Fruit fly (Drosophila melanogaster) Kc167 (cell line): Measurements from ENCODE around the gene CG6051.

Experiments used
- Myc ChIP-seq: fragments of >200 bp; optimal IDR thresholded peaks from 2 replicates; lab custom pipeline; 2017; ENCODE audit warnings: missing external identifiers
- h ChIP-seq: fragments of >200 bp; optimal IDR thresholded peaks from 3 replicates; lab custom pipeline; 2018; ENCODE audit warnings: missing external identifiers
- psq ChIP-seq: fragments of >200 bp; optimal IDR thresholded peaks from 2 replicates; lab custom pipeline; 2017; ENCODE audit warnings: missing external identifiers

dm6 chr3R:27139963-27140362 lies 10.9 kb downstream of the CG6051 start:
- TF ChIP-seq psq = no peak
- TF ChIP-seq Myc = no peak
- TF ChIP-seq h (lab: Kevin White, UChicago) = no peak
